Fruit fly (Drosophila melanogaster) whole organism, prepupa: Measurements from ENCODE around the gene Gr22c.

ENCODE experiments used
- Blimp-1 ChIP-seq: fragments of 200-800 bp; sonication (Bioruptor generic); optimal IDR thresholded peaks from 3 replicates; lab custom pipeline; 2017; ENCODE audit warnings: missing biosample characterization, missing genetic modification characterization, mild to moderate bottlenecking, moderate library complexity, missing genetic modification reagents
- CG10631 ChIP-seq: fragments of 200-800 bp; sonication (Bioruptor generic); optimal IDR thresholded peaks from 2 replicates; lab custom pipeline; 2016; ENCODE audit warnings: missing biosample characterization, missing genetic modification characterization
- CG11294 ChIP-seq: fragments of 200-800 bp; sonication (Bioruptor generic); IDR thresholded peaks from 2 replicates; pipeline ENCODE4 v1.3.6; 2022; ENCODE audit warnings: missing biosample characterization, missing genetic modification characterization
- CG15336 ChIP-seq: fragments of 200-800 bp; sonication (Bioruptor generic); IDR thresholded peaks from 2 replicates; pipeline ENCODE4 v1.3.6; 2022; ENCODE audit warnings: missing biosample characterization, missing genetic modification characterization
- CG31627 ChIP-seq: fragments of 200-800 bp; sonication (Bioruptor generic); optimal IDR thresholded peaks from 3 replicates; lab custom pipeline; 2016; ENCODE audit warnings: missing biosample characterization, missing genetic modification characterization
- CG34406 ChIP-seq: fragments of 200-800 bp; sonication (Bioruptor generic); optimal IDR thresholded peaks from 3 replicates; lab custom pipeline; 2016; ENCODE audit warnings: missing biosample characterization, missing genetic modification characterization
- CG4318 ChIP-seq: fragments of 200-800 bp; sonication (Bioruptor generic); optimal IDR thresholded peaks from 3 replicates; lab custom pipeline; 2017; ENCODE audit warnings: missing biosample characterization, mild to moderate bottlenecking, missing genetic modification characterization
- CG6163 ChIP-seq: fragments of 200-800 bp; sonication (Bioruptor generic); IDR thresholded peaks from 3 replicates; pipeline ENCODE4 v1.3.6; 2022; ENCODE audit warnings: missing biosample characterization, missing genetic modification characterization
- CG6276 ChIP-seq: fragments of 200-800 bp; sonication (Bioruptor generic); optimal IDR thresholded peaks from 2 replicates; lab custom pipeline; 2017; ENCODE audit warnings: missing biosample characterization, mild to moderate bottlenecking, missing genetic modification characterization
- CG6792 ChIP-seq: fragments of 200-800 bp; sonication (Bioruptor generic); optimal IDR thresholded peaks from 3 replicates; lab custom pipeline; 2016; ENCODE audit warnings: missing biosample characterization, missing genetic modification characterization
- CG6808 ChIP-seq: fragments of 200-800 bp; sonication (Bioruptor generic); optimal IDR thresholded peaks from 3 replicates; lab custom pipeline; 2017; ENCODE audit warnings: missing biosample characterization, missing genetic modification characterization, mild to moderate bottlenecking, moderate library complexity, missing genetic modification reagents
- CG6854 ChIP-seq: fragments of 200-800 bp; sonication (Bioruptor generic); optimal IDR thresholded peaks from 2 replicates; lab custom pipeline; 2017; ENCODE audit warnings: missing biosample characterization, mild to moderate bottlenecking, missing genetic modification characterization
- CG7368 ChIP-seq: fragments of 200-800 bp; sonication (Bioruptor generic); optimal IDR thresholded peaks from 3 replicates; lab custom pipeline; 2016; ENCODE audit warnings: missing biosample characterization, missing genetic modification characterization
- CG8119 ChIP-seq: fragments of 200-800 bp; sonication (Bioruptor generic); IDR thresholded peaks from 3 replicates; pipeline ENCODE4 v1.3.6; 2022; ENCODE audit warnings: missing biosample characterization, missing genetic modification characterization
- CG9139 ChIP-seq: fragments of 200-800 bp; sonication (Bioruptor generic); optimal IDR thresholded peaks from 3 replicates; lab custom pipeline; 2017; ENCODE audit warnings: missing biosample characterization, mild to moderate bottlenecking, missing genetic modification characterization
- Eip75B ChIP-seq: fragments of 200-800 bp; sonication (Bioruptor generic); optimal IDR thresholded peaks from 3 replicates; lab custom pipeline; 2016; ENCODE audit warnings: missing biosample characterization, missing genetic modification characterization
- Eip78C ChIP-seq: fragments of 200-800 bp; sonication (Bioruptor generic); peaks from one replicate; lab custom pipeline; 2016; ENCODE audit warnings: missing biosample characterization, missing genetic modification characterization
- Eip93F ChIP-seq: fragments of 200-800 bp; sonication (Bioruptor generic); optimal IDR thresholded peaks from 2 replicates; lab custom pipeline; 2016; ENCODE audit warnings: missing biosample characterization, mild to moderate bottlenecking, missing genetic modification characterization
- Ets21C ChIP-seq: fragments of 200-800 bp; sonication (Bioruptor generic); optimal IDR thresholded peaks from 3 replicates; lab custom pipeline; 2016; ENCODE audit warnings: missing biosample characterization, missing genetic modification characterization
- Gug ChIP-seq: fragments of 200-800 bp; sonication (Bioruptor generic); IDR thresholded peaks from 2 replicates; pipeline ENCODE4 v1.3.6; 2022; ENCODE audit warnings: missing biosample characterization, missing genetic modification characterization
- Met ChIP-seq: fragments of 200-800 bp; sonication (Bioruptor generic); optimal IDR thresholded peaks from 3 replicates; lab custom pipeline; 2016; ENCODE audit warnings: missing biosample characterization, missing genetic modification characterization
- OdsH ChIP-seq: fragments of 200-800 bp; sonication (Bioruptor generic); optimal IDR thresholded peaks from 3 replicates; lab custom pipeline; 2016; ENCODE audit warnings: missing biosample characterization, missing genetic modification characterization
- Smox ChIP-seq: fragments of 200-800 bp; sonication (Bioruptor generic); optimal IDR thresholded peaks from 3 replicates; lab custom pipeline; 2016; ENCODE audit warnings: missing biosample characterization, missing genetic modification characterization
- Sox102F ChIP-seq: fragments of 200-800 bp; sonication (Bioruptor generic); optimal IDR thresholded peaks from 2 replicates; lab custom pipeline; 2016; ENCODE audit warnings: missing biosample characterization, mild to moderate bottlenecking, missing genetic modification characterization
- Sox14 ChIP-seq: fragments of 200-800 bp; sonication (Bioruptor generic); optimal IDR thresholded peaks from 3 replicates; lab custom pipeline; 2016; ENCODE audit warnings: missing biosample characterization, missing genetic modification characterization
- acj6 ChIP-seq: fragments of 200-800 bp; sonication (Bioruptor generic); optimal IDR thresholded peaks from 3 replicates; lab custom pipeline; 2016; ENCODE audit warnings: missing biosample characterization, missing genetic modification characterization
- dac ChIP-seq: fragments of 200-800 bp; sonication (Bioruptor generic); optimal IDR thresholded peaks from 2 replicates; lab custom pipeline; 2017; ENCODE audit warnings: missing biosample characterization, mild to moderate bottlenecking, missing genetic modification characterization
- dsx ChIP-seq: fragments of 200-800 bp; optimal IDR thresholded peaks from 3 replicates; lab custom pipeline; 2019; ENCODE audit warnings: missing biosample characterization, mild to moderate bottlenecking, missing genetic modification characterization, moderate library complexity; ENCODE audit not compliant: poor library complexity, severe bottlenecking
- fd59A ChIP-seq: fragments of 200-800 bp; sonication (Bioruptor generic); optimal IDR thresholded peaks from 2 replicates; lab custom pipeline; 2017; ENCODE audit warnings: missing biosample characterization, mild to moderate bottlenecking, missing genetic modification characterization, missing genetic modification reagents
- fkh ChIP-seq: fragments of 200-800 bp; sonication (Bioruptor generic); optimal IDR thresholded peaks from 3 replicates; lab custom pipeline; 2017; ENCODE audit warnings: missing biosample characterization, mild to moderate bottlenecking, missing genetic modification characterization, moderate library complexity
- lz ChIP-seq: fragments of 200-800 bp; sonication (Bioruptor generic); optimal IDR thresholded peaks from 3 replicates; lab custom pipeline; 2016; ENCODE audit warnings: missing biosample characterization, missing genetic modification characterization
- pdm3 ChIP-seq: fragments of 200-800 bp; sonication (Bioruptor generic); optimal IDR thresholded peaks from 3 replicates; lab custom pipeline; 2016; ENCODE audit warnings: missing biosample characterization, missing genetic modification characterization
- salr ChIP-seq, 2 experiments: fragments of 200-800 bp; sonication (Bioruptor generic); optimal IDR thresholded peaks; 3 replicates each; lab custom pipeline; 2016 to 2018; ENCODE audit warnings: missing biosample characterization in 2 of 2, missing genetic modification characterization in 2 of 2, mild to moderate bottlenecking in 1 of 2
- spab ChIP-seq: fragments of 200-800 bp; sonication (Bioruptor generic); optimal IDR thresholded peaks from 2 replicates; lab custom pipeline; 2017; ENCODE audit warnings: missing biosample characterization, mild to moderate bottlenecking, missing genetic modification characterization, missing genetic modification reagents
- ss ChIP-seq, 2 experiments: fragments of 200-800 bp; sonication (Bioruptor generic); optimal IDR thresholded peaks; 2 replicates in 1 of 2; 3 replicates in 1 of 2; lab custom pipeline; 2017 to 2018; ENCODE audit warnings: mild to moderate bottlenecking in 2 of 2, missing biosample characterization in 2 of 2, missing genetic modification characterization in 2 of 2, moderate library complexity in 1 of 2
- svp ChIP-seq: fragments of 200-800 bp; sonication (Bioruptor generic); peaks from one replicate; lab custom pipeline; 2016; ENCODE audit warnings: missing biosample characterization, missing genetic modification characterization
- vri ChIP-seq: fragments of 200-800 bp; sonication (Bioruptor generic); optimal IDR thresholded peaks from 3 replicates; lab custom pipeline; 2016; ENCODE audit warnings: missing biosample characterization, mild to moderate bottlenecking, missing genetic modification characterization

The Gr22c gene

dm6 chr2L:1758853-1759252 lies 32.8 kb downstream of the Gr22c start, which contains the start of gene CG17650:
CG17650 (minus strand) TSS chr2L:1759093.
- no peak for TF ChIP-seq CG8119 (GFP tag; lab: Robert Waterston, UW)
- no peak for TF ChIP-seq dsx (GFP tag; lab: Kevin White, UChicago)
- TF ChIP-seq CG6808 (GFP tag; lab: Kevin White, UChicago), result no peak
- no peak for TF ChIP-seq CG6163 (GFP tag; lab: Robert Waterston, UW)

DNA sequence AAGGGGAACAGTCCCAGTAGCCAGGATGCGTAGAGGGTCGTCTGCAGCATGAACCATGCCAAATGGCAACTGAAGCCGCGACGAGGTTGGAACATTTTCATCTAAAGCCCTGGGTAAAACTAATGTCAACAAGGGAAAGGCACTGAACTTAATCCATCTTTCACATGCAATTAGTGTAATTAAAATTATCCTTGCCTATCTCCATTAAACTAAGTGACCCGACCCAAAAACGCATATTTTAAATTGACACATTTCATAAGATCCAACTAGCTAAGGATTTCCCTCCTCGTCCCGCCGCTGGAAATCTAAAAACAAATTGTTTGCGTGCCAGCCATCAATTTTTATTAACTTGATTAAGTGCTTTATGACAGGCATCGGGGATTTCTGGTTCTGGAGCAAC lies 35.3 kb downstream of the Gr22c start, which contains the start of gene Gr22f:
TSS of gene Gr22f (minus strand) at position 101 of the 400 bp plus-strand sequence.
- TF ChIP-seq fd59A (GFP tag; lab: Kevin White, UChicago), result no peak
- TF ChIP-seq CG6276 (GFP tag; lab: Kevin White, UChicago), result no peak
- no peak for TF ChIP-seq CG6854 (GFP tag; lab: Kevin White, UChicago)
- no peak for TF ChIP-seq Eip93F (GFP tag; lab: Kevin White, UChicago)
- no peak for TF ChIP-seq CG6792 (GFP tag; lab: Kevin White, UChicago)
- no peak for TF ChIP-seq Gug

- no peak for TF ChIP-seq CG31627 (GFP tag; lab: Kevin White, UChicago)
- peak; percentile 89 for TF ChIP-seq fkh
- no peak for TF ChIP-seq Eip93F (GFP tag; lab: Kevin White, UChicago)
Measured at dm6 chr2L:1751953-1752352, 39.7 kb downstream of the Gr22c start, which contains the start of the genes CG17712 and CG17648. CG17712 (minus strand) TSS chr2L:1752122. CG17648 (plus strand) TSS chr2L:1752308.

dm6 chr2L:1748410-1748809 lies 43.2 kb downstream of the Gr22c start:
- TF ChIP-seq acj6 (GFP tag; lab: Kevin White, UChicago), result no peak
- no peak for TF ChIP-seq CG34406 (GFP tag; lab: Kevin White, UChicago)
- peak; percentile 9 for TF ChIP-seq Sox102F (GFP tag; lab: Kevin White, UChicago)
- TF ChIP-seq CG10631, result no peak
- no peak for TF ChIP-seq CG9139 (GFP tag; lab: Kevin White, UChicago)
- TF ChIP-seq CG15336, result no peak
- peak; percentile 69 for TF ChIP-seq svp (GFP tag; lab: Kevin White, UChicago)
- no peak for TF ChIP-seq CG6276 (GFP tag; lab: Kevin White, UChicago)
- TF ChIP-seq Eip75B (GFP tag; lab: Kevin White, UChicago), result peak; percentile 38
- TF ChIP-seq vri (GFP tag; lab: Kevin White, UChicago), result peak; percentile 90
- peak; percentile 65 for TF ChIP-seq Eip78C (GFP tag; lab: Kevin White, UChicago)
- TF ChIP-seq dac (GFP tag; lab: Kevin White, UChicago), result no peak
- TF ChIP-seq, all 60 proteins: peak for 5

DNA sequence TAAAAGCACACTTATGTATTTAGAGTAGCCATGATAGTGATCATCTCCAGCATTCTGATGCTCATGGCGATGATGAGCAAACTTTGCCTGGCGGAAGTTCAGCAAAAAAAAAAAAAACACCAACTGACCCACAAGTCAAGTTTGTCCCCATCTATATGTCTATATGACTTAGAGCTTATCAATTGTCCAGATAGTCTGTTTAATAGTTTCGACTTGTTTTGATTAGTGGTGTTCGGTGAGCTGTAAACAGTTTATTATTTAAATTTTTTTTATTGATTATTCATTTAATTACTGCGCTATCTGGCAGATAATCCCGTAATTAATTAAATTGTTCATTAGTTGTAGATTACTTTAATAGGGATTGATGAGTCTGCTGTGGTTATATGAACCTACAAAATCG lies 47.8 kb downstream of the Gr22c start:
- TF ChIP-seq spab (GFP tag; lab: Kevin White, UChicago), result no peak
- no peak for TF ChIP-seq vri (GFP tag; lab: Kevin White, UChicago)
- no peak for TF ChIP-seq Blimp-1
- TF ChIP-seq svp (GFP tag; lab: Kevin White, UChicago), result no peak
- TF ChIP-seq ss (GFP tag; optimal IDR thresholded peaks at IDR 0.05; lab: Kevin White, UChicago), result no peak
- no peak for TF ChIP-seq CG8119 (GFP tag; lab: Robert Waterston, UW)
- TF ChIP-seq OdsH, result no peak
- no peak for TF ChIP-seq lz (GFP tag; lab: Kevin White, UChicago)
- no peak for TF ChIP-seq Met (GFP tag; lab: Kevin White, UChicago)
- no peak for TF ChIP-seq salr (GFP tag; optimal IDR thresholded peaks at IDR 0.05; lab: Kevin White, UChicago)
- TF ChIP-seq Sox14 (GFP tag; lab: Kevin White, UChicago), result no peak
- no peak for TF ChIP-seq CG11294
- TF ChIP-seq Ets21C (GFP tag; lab: Kevin White, UChicago), result no peak
- no peak for TF ChIP-seq pdm3 (GFP tag; lab: Kevin White, UChicago)
- TF ChIP-seq Smox (GFP tag; lab: Kevin White, UChicago), result no peak
- TF ChIP-seq CG4318 (GFP tag; lab: Kevin White, UChicago), result no peak
- no peak for TF ChIP-seq CG7368
- TF ChIP-seq CG6792 (GFP tag; lab: Kevin White, UChicago), result no peak
